Worm (Caenorhabditis elegans): ENCODE data around the gene daf-22.

ce11 chrII:12429743-12430142, 4.2 kb upstream of the daf-22 start, which contains the start of gene Y57A10C.8:
- TF ChIP-seq nhr-76 (tag; optimal IDR thresholded peaks at IDR 0.05) (no peak), unc-39 (tag; optimal IDR thresholded peaks at IDR 0.05) (no peak), lin-15B (tag; optimal IDR thresholded peaks at IDR 0.05) (no peak), jun-1 (tag; optimal IDR thresholded peaks at IDR 0.05) (no peak)

Data from whole organism, L4 larva.